Worm (Caenorhabditis elegans) whole organism, late embryonic: ENCODE data around the gene myo-3.

Experiments used
- C08G9.2 ChIP-seq: sonication (generic microtip); optimal IDR thresholded peaks from 2 replicates; lab custom pipeline; 2016; ENCODE audit warnings: mild to moderate bottlenecking, missing genetic modification characterization, moderate library complexity, missing compliant biosample characterization
- K09A11.1 ChIP-seq: sonication (generic microtip); optimal IDR thresholded peaks from 2 replicates; lab custom pipeline; 2017; ENCODE audit warnings: antibody characterized with exemption, mild to moderate bottlenecking, missing genetic modification characterization, missing compliant biosample characterization; ENCODE audit not compliant: insufficient read depth
- T23F11.4 ChIP-seq: fragments of 200-800 bp; sonication (Bioruptor generic); optimal IDR thresholded peaks from 2 replicates; lab custom pipeline; 2018; ENCODE audit warnings: mild to moderate bottlenecking, missing genetic modification characterization, missing compliant biosample characterization
- Y22D7AL.16 ChIP-seq: sonication (generic microtip); optimal IDR thresholded peaks from 2 replicates; lab custom pipeline; 2016; ENCODE audit warnings: missing genetic modification characterization, missing compliant biosample characterization
- ahr-1 ChIP-seq: sonication (generic microtip); optimal IDR thresholded peaks from 2 replicates; lab custom pipeline; 2016; ENCODE audit warnings: missing genetic modification characterization, missing compliant biosample characterization
- ceh-18 ChIP-seq: sonication (generic microtip); optimal IDR thresholded peaks from 2 replicates; lab custom pipeline; 2016; ENCODE audit warnings: missing genetic modification characterization, missing compliant biosample characterization
- ceh-30 ChIP-seq: fragments of 150-350 bp; optimal IDR thresholded peaks from 2 replicates; lab custom pipeline; 2014; ENCODE audit warnings: missing biosample characterization, missing genetic modification characterization
- ceh-31 ChIP-seq: sonication (generic microtip); optimal IDR thresholded peaks from 2 replicates; lab custom pipeline; 2016; ENCODE audit warnings: missing genetic modification characterization, missing compliant biosample characterization
- ceh-34 ChIP-seq: sonication (generic microtip); optimal IDR thresholded peaks from 2 replicates; lab custom pipeline; 2016; ENCODE audit warnings: mild to moderate bottlenecking, missing genetic modification characterization, missing compliant biosample characterization
- ceh-48 ChIP-seq: sonication (generic microtip); optimal IDR thresholded peaks from 2 replicates; lab custom pipeline; 2016; ENCODE audit warnings: missing genetic modification characterization, inconsistent platforms, missing compliant biosample characterization
- ceh-9 ChIP-seq: sonication (generic microtip); optimal IDR thresholded peaks from 2 replicates; lab custom pipeline; 2016; ENCODE audit warnings: mild to moderate bottlenecking, missing genetic modification characterization, inconsistent platforms, missing compliant biosample characterization
- che-1 ChIP-seq: sonication (generic microtip); optimal IDR thresholded peaks from 2 replicates; lab custom pipeline; 2016; ENCODE audit warnings: mild to moderate bottlenecking, missing genetic modification characterization, missing compliant biosample characterization
- dve-1 ChIP-seq: sonication (generic microtip); optimal IDR thresholded peaks from 2 replicates; lab custom pipeline; 2017; ENCODE audit warnings: antibody characterized with exemption, mild to moderate bottlenecking, missing genetic modification characterization, missing compliant biosample characterization
- elt-4 ChIP-seq: sonication (generic microtip); optimal IDR thresholded peaks from 2 replicates; lab custom pipeline; 2016; ENCODE audit warnings: missing genetic modification characterization, missing compliant biosample characterization
- ets-4 ChIP-seq: sonication (generic microtip); optimal IDR thresholded peaks from 2 replicates; lab custom pipeline; 2016; ENCODE audit warnings: missing genetic modification characterization, missing compliant biosample characterization
- fax-1 ChIP-seq: sonication (generic microtip); optimal IDR thresholded peaks from 2 replicates; lab custom pipeline; 2016; ENCODE audit warnings: missing genotype, missing genetic modification characterization, missing compliant biosample characterization
- fkh-10 ChIP-seq: fragments of 150-350 bp; optimal IDR thresholded peaks from 2 replicates; lab custom pipeline; 2014; ENCODE audit warnings: missing biosample characterization, missing genetic modification reagents, missing genetic modification characterization
- hlh-30 ChIP-seq: sonication (generic microtip); optimal IDR thresholded peaks from 2 replicates; lab custom pipeline; 2017; ENCODE audit warnings: antibody characterized with exemption, missing genetic modification characterization, missing compliant biosample characterization; ENCODE audit not compliant: insufficient read depth
- lim-6 ChIP-seq: sonication (generic microtip); optimal IDR thresholded peaks from 2 replicates; lab custom pipeline; 2016; ENCODE audit warnings: missing genetic modification characterization, missing compliant biosample characterization
- lin-11 ChIP-seq: fragments of 200-800 bp; sonication (Bioruptor generic); optimal IDR thresholded peaks from 2 replicates; lab custom pipeline; 2018; ENCODE audit warnings: mild to moderate bottlenecking, missing genetic modification characterization, missing compliant biosample characterization
- madf-2 ChIP-seq: sonication (generic microtip); optimal IDR thresholded peaks from 2 replicates; lab custom pipeline; 2017; ENCODE audit warnings: missing genetic modification characterization, missing compliant biosample characterization
- mec-3 ChIP-seq: sonication (generic microtip); optimal IDR thresholded peaks from 2 replicates; lab custom pipeline; 2016; ENCODE audit warnings: borderline replicate concordance, missing genetic modification characterization, missing compliant biosample characterization
- nfya-1 ChIP-seq: sonication (generic microtip); optimal IDR thresholded peaks from 2 replicates; lab custom pipeline; 2017; ENCODE audit warnings: missing genetic modification characterization, mild to moderate bottlenecking, missing compliant biosample characterization, antibody characterized with exemption, moderate library complexity
- nhr-11 ChIP-seq: fragments of 150-350 bp; optimal IDR thresholded peaks from 2 replicates; lab custom pipeline; 2014; ENCODE audit warnings: missing biosample characterization, missing genetic modification characterization
- nhr-232 ChIP-seq: sonication (generic microtip); optimal IDR thresholded peaks from 2 replicates; lab custom pipeline; 2016; ENCODE audit warnings: missing genetic modification characterization, missing compliant biosample characterization
- pag-3 ChIP-seq: sonication (generic microtip); optimal IDR thresholded peaks from 2 replicates; lab custom pipeline; 2016; ENCODE audit warnings: missing compliant biosample characterization, missing genetic modification characterization, borderline replicate concordance
- pat-9 ChIP-seq: fragments of 200-800 bp; sonication (Bioruptor generic); optimal IDR thresholded peaks from 2 replicates; lab custom pipeline; 2018; ENCODE audit warnings: mild to moderate bottlenecking, missing genetic modification characterization, moderate library complexity, missing compliant biosample characterization
- pqm-1 ChIP-seq: sonication (generic microtip); optimal IDR thresholded peaks from 2 replicates; lab custom pipeline; 2016; ENCODE audit warnings: missing genetic modification characterization, missing compliant biosample characterization
- pros-1 ChIP-seq: fragments of 150-350 bp; optimal IDR thresholded peaks from 2 replicates; lab custom pipeline; 2014; ENCODE audit warnings: missing biosample characterization, missing genetic modification reagents, missing genetic modification characterization
- ref-2 ChIP-seq: sonication (generic microtip); optimal IDR thresholded peaks from 2 replicates; lab custom pipeline; 2016; ENCODE audit warnings: missing genetic modification characterization, missing compliant biosample characterization
- rnt-1 ChIP-seq: sonication (generic microtip); optimal IDR thresholded peaks from 2 replicates; lab custom pipeline; 2016; ENCODE audit warnings: missing genetic modification characterization, missing compliant biosample characterization
- sox-2 ChIP-seq: fragments of 200-800 bp; sonication (Bioruptor generic); IDR thresholded peaks from 2 replicates; pipeline ENCODE4 v1.3.6; 2022; ENCODE audit warnings: missing genetic modification reagents, missing genetic modification characterization, missing compliant biosample characterization
- sox-4 ChIP-seq: sonication (generic microtip); optimal IDR thresholded peaks from 2 replicates; lab custom pipeline; 2017; ENCODE audit warnings: mild to moderate bottlenecking, missing genetic modification characterization, inconsistent platforms, missing compliant biosample characterization
- syd-9 ChIP-seq: sonication (generic microtip); optimal IDR thresholded peaks from 2 replicates; lab custom pipeline; 2016; ENCODE audit warnings: mild to moderate bottlenecking, missing genetic modification characterization, moderate library complexity, missing compliant biosample characterization
- tbx-2 ChIP-seq: sonication (generic microtip); optimal IDR thresholded peaks from 2 replicates; lab custom pipeline; 2016; ENCODE audit warnings: missing genetic modification characterization, missing compliant biosample characterization
- tbx-7 ChIP-seq: sonication (generic microtip); optimal IDR thresholded peaks from 2 replicates; lab custom pipeline; 2016; ENCODE audit warnings: missing genotype, missing genetic modification characterization, missing compliant biosample characterization
- unc-42 ChIP-seq: sonication (generic microtip); optimal IDR thresholded peaks from 2 replicates; lab custom pipeline; 2016; ENCODE audit warnings: missing genotype, missing genetic modification characterization, missing compliant biosample characterization
- unc-86 ChIP-seq: sonication (generic microtip); optimal IDR thresholded peaks from 2 replicates; lab custom pipeline; 2016; ENCODE audit warnings: missing genetic modification characterization, missing compliant biosample characterization

Gene myo-3

DNA sequence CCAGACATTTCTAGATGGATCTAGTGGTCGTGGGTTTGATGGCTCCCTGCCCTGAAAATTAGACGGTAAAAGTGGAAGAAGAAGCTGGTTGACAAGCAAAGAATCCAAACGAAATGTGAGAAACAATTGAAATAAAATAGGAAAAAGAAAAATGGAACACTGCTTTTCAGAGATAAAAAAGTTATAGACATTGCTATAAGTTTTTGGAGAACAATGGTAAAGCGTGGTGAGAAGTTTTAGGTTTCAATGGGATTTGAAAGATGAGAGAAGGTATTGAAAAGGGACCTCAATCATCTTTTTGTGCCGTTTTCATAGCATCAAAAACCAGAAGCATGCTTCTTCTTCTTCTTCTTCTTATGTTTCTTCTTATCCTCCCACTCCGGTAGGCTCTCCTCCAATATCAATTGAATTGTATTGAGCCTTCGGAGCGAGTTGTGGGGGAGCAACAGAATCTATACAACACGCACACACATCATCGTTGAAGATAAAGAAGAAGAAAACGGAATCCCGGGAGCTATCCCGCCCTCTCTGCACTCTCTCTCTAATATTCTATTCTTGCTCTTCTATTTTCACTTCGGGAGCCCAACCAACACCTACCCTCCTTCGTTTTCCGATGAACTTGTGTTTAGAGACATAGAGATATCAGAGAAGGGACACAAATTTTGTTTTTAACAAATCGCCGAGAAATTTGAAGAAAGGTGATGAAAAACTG, at the start of gene myo-3:
Gene myo-3, minus strand, starts transcription at position 51 of the 712 bp plus-strand sequence.
- TF ChIP-seq ceh-18 (tag; lab: Kevin White, UChicago), result peak; percentile 80
- TF ChIP-seq rnt-1 (tag; lab: Kevin White, UChicago), result peak; percentile 37
- TF ChIP-seq hlh-30 (tag; lab: Kevin White, UChicago), result no peak
- peak; percentile 12 for TF ChIP-seq nfya-1
- peak; percentile 22 for TF ChIP-seq ceh-34

DNA sequence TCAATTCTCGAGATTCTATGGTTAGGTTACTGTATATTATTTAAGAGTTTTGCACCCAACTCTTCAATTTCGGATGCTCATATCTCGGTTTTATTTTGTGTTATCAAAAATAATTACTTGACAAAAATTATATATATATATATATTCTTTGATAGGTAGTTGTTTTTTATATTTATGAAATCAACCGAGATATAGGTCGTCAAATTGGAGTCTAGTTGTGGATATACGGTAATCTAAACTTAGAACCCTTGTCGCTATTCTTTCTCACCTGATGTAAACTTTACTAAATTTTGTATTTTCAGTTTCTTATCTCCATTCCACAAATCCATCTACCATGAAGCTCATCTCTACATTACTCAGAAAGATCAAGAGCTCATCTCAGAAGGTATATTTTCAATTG, 49.0 kb upstream of the myo-3 start, which contains the start of gene F55C5.10:
Gene F55C5.10, plus strand, starts transcription at position 301 of the 400 bp plus-strand sequence.
- TF ChIP-seq Y22D7AL.16 (tag; lab: Kevin White, UChicago), result no peak
- TF ChIP-seq, all 69 proteins: peak for 0

- TF ChIP-seq fax-1, result no peak
- no peak for TF ChIP-seq pqm-1 (tag; lab: Kevin White, UChicago)
- no peak for TF ChIP-seq syd-9 (tag; lab: Kevin White, UChicago)
- no peak for TF ChIP-seq lim-6
- no peak for TF ChIP-seq pag-3 (tag; lab: Kevin White, UChicago)
- no peak for TF ChIP-seq ceh-48
- TF ChIP-seq unc-86, result no peak
- TF ChIP-seq ceh-34, result no peak
- TF ChIP-seq pat-9 (tag; lab: Kevin White, UChicago), result no peak
- TF ChIP-seq ceh-31 (tag; lab: Kevin White, UChicago), result no peak
- no peak for TF ChIP-seq pros-1
- no peak for TF ChIP-seq che-1
- TF ChIP-seq mec-3 (tag; lab: Kevin White, UChicago), result no peak
- TF ChIP-seq tbx-7 (tag; lab: Kevin White, UChicago), result no peak
- TF ChIP-seq lin-11 (tag; lab: Kevin White, UChicago), result no peak
- no peak for TF ChIP-seq K09A11.1
- no peak for TF ChIP-seq nhr-232 (tag; lab: Kevin White, UChicago)
These were observed 47.4 kb upstream of the myo-3 start for ce11 chrV:12281508-12281907.

DNA sequence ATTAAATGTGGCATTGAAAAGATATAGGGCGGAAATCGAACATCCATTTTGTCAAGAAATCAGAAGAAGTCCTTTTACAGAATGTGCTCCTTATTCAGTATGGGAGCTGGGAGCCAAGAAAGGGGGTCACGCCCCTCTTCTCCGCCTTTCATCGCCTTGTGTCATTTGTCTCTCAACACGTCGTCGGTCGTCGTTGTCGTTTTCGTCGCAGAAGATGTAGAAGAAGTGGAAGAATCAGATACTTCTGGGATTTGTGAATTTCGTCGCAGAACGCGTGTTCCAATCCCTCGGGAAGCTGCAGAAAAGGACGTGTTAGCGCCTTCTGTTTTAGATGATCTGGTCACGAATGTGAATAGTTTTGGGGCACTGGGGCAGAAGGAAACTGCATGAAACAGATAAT, 42.8 kb upstream of the myo-3 start, which contains the start of gene bnc-1:
Gene bnc-1, minus strand, starts transcription at position 101 of the 400 bp plus-strand sequence.
- TF ChIP-seq ceh-34, result no peak
- no peak for TF ChIP-seq syd-9 (tag; lab: Kevin White, UChicago)
- TF ChIP-seq ceh-9 (tag; lab: Kevin White, UChicago), result no peak
- TF ChIP-seq T23F11.4 (GFP tag; lab: Kevin White, UChicago), result no peak
- TF ChIP-seq ahr-1 (tag; lab: Kevin White, UChicago), result no peak
- no peak for TF ChIP-seq lim-6
- no peak for TF ChIP-seq nhr-11 (tag; lab: Kevin White, UChicago)
- TF ChIP-seq tbx-2 (tag; lab: Kevin White, UChicago), result no peak
- no peak for TF ChIP-seq sox-2 (GFP tag; lab: Robert Waterston, UW)
- no peak for TF ChIP-seq rnt-1 (tag; lab: Kevin White, UChicago)
- no peak for TF ChIP-seq sox-4 (tag; lab: Kevin White, UChicago)
- no peak for TF ChIP-seq hlh-30 (tag; lab: Kevin White, UChicago)

DNA sequence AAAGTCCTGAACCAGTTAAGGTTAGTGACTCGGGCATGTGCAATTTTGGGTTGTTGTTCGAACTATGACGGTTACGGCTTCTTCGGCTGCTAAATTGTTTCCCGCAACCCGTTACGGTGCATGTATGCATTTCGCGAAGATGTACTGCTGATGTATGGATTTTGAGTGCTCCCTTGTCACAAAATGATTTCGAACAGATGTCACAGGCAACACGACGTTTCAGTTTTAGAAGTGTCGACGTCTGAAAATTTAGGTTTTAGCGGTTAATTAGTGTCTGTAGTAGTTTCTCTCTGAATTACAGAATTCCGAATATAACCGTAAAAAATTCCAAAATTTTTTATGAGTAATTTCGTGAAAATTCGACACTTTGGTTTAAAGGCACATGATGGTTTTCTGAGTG, 41.6 kb upstream of the myo-3 start:
- TF ChIP-seq ref-2 (tag; lab: Kevin White, UChicago), result no peak
- TF ChIP-seq dve-1 (tag; lab: Kevin White, UChicago), result no peak
- no peak for TF ChIP-seq ceh-34
- TF ChIP-seq unc-42 (tag; lab: Kevin White, UChicago), result no peak
- no peak for TF ChIP-seq che-1
- no peak for TF ChIP-seq ets-4 (tag; lab: Kevin White, UChicago)
- no peak for TF ChIP-seq tbx-2 (tag; lab: Kevin White, UChicago)
- TF ChIP-seq madf-2, result no peak
- TF ChIP-seq nfya-1, result no peak
- no peak for TF ChIP-seq elt-4 (tag; lab: Kevin White, UChicago)
- no peak for TF ChIP-seq ahr-1 (tag; lab: Kevin White, UChicago)
- no peak for TF ChIP-seq fax-1
- no peak for TF ChIP-seq Y22D7AL.16 (tag; lab: Kevin White, UChicago)
- TF ChIP-seq C08G9.2 (tag; lab: Kevin White, UChicago), result no peak
- TF ChIP-seq ceh-30 (tag; lab: Kevin White, UChicago), result no peak
- TF ChIP-seq fkh-10 (GFP tag; lab: Kevin White, UChicago), result no peak
